Fruit fly (Drosophila melanogaster): ENCODE data around the gene hook.
A peak's percentile ranks its signal among the peaks of the same experiment; 100 is the strongest.

DNA sequence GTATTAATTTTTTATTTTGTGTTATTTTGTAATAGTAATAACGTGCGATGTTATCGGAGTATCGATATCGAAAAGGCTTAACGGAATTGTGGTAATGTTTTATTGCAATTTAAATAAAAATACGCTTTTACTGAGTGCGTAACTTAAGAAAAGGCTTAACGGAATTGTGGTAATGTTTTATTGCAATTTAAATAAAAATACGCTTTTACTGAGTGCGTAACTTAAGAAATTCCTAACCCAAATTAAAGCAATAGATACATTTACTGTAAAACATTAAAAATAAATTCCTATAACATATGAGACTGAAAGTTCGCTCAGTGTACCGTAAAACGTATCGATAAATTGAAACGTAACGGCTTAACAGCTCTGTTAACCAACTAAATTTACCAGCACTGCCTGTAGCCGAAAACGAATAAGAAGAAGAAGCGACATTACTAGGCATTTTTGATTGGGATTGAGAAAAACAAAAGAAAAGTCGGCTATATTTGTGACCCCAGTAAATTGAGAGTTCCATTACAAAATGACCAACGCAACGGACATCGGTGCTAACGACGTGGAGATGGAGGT lies 18.3 kb upstream of the hook start, which contains the start of gene Rpn3:
- no peak for TF ChIP-seq CrebA (GFP tag; optimal IDR thresholded peaks at IDR 0.05; ENCODE audit: borderline replicate concordance)
- peak; percentile 77 for TF ChIP-seq psq (GFP tag; optimal IDR thresholded peaks at IDR 0.05)
- TF ChIP-seq Hr83 (GFP tag; optimal IDR thresholded peaks at IDR 0.05; ENCODE audit: poor library complexity, severe bottlenecking) = peak; percentile 18
- no peak for TF ChIP-seq Vsx2 (GFP tag; optimal IDR thresholded peaks at IDR 0.05; ENCODE audit: partially characterized antibody)
- no peak for TF ChIP-seq pan (optimal IDR thresholded peaks at IDR 0.05)
- TF ChIP-seq Dfd (GFP tag; optimal IDR thresholded peaks at IDR 0.05) = no peak
- peak; percentile 77 for TF ChIP-seq HLH106 (tag; optimal IDR thresholded peaks at IDR 0.05)
- no peak for TF ChIP-seq Hnf4 (GFP tag; optimal IDR thresholded peaks at IDR 0.05)
- TF ChIP-seq rgr (GFP tag; optimal IDR thresholded peaks at IDR 0.05) = peak; percentile 86
- TF ChIP-seq jim (GFP tag; optimal IDR thresholded peaks at IDR 0.05) = no peak
- TF ChIP-seq Rel (GFP tag; optimal IDR thresholded peaks at IDR 0.05) = no peak
- TF ChIP-seq Rel (tag; optimal IDR thresholded peaks at IDR 0.05) = peak; percentile 23
- peak; percentile 52 for TF ChIP-seq CG9705 (GFP tag; optimal IDR thresholded peaks at IDR 0.05)
- no peak for TF ChIP-seq dmrt93B (GFP tag; optimal IDR thresholded peaks at IDR 0.05)

Data from whole organism, wandering third instar larva.